Fruit fly (Drosophila melanogaster) whole organism, embryonic: ENCODE measurements around the gene CG7377.

Experiments used
- BtbVII ChIP-seq: fragments of 200-800 bp; sonication (Bioruptor generic); optimal IDR thresholded peaks from 3 replicates; lab custom pipeline; 2017; ENCODE audit warnings: missing biosample characterization, mild to moderate bottlenecking, missing genetic modification characterization
- CG10147 ChIP-seq: fragments of 200-800 bp; sonication (Bioruptor generic); optimal IDR thresholded peaks from 2 replicates; lab custom pipeline; 2019; ENCODE audit warnings: missing biosample characterization, mild to moderate bottlenecking, missing genetic modification characterization, moderate library complexity
- CG11504 ChIP-seq: fragments of 200-800 bp; sonication (Bioruptor generic); optimal IDR thresholded peaks from 3 replicates; lab custom pipeline; 2019; ENCODE audit warnings: missing biosample characterization, mild to moderate bottlenecking, missing genetic modification characterization, moderate library complexity
- CG12299 ChIP-seq: fragments of 200-800 bp; sonication (Bioruptor generic); optimal IDR thresholded peaks from 2 replicates; lab custom pipeline; 2018; ENCODE audit warnings: missing biosample characterization, mild to moderate bottlenecking, missing genetic modification characterization
- CG14441 ChIP-seq: fragments of 200-800 bp; sonication (Bioruptor generic); IDR thresholded peaks from 2 replicates; pipeline ENCODE4 v1.3.6; 2022; ENCODE audit warnings: missing biosample characterization, missing genetic modification characterization
- CG15696 ChIP-seq: fragments of 200-800 bp; sonication (Bioruptor generic); optimal IDR thresholded peaks from 2 replicates; lab custom pipeline; 2019; ENCODE audit warnings: missing biosample characterization, mild to moderate bottlenecking, missing genetic modification characterization, moderate library complexity
- CG1602 ChIP-seq: fragments of 200-800 bp; sonication (Bioruptor generic); optimal IDR thresholded peaks from 3 replicates; lab custom pipeline; 2016; ENCODE audit warnings: missing biosample characterization, missing genetic modification characterization
- CG1603 ChIP-seq: fragments of 200-800 bp; sonication (Bioruptor generic); optimal IDR thresholded peaks from 2 replicates; lab custom pipeline; 2019; ENCODE audit warnings: missing biosample characterization, mild to moderate bottlenecking, missing genetic modification characterization, moderate library complexity
- CG17612 ChIP-seq: fragments of 200-800 bp; sonication (Bioruptor generic); IDR thresholded peaks from 2 replicates; pipeline ENCODE4 v1.3.6; 2022; ENCODE audit warnings: missing biosample characterization, missing genetic modification characterization
- CG1792 ChIP-seq: fragments of 200-800 bp; sonication (Bioruptor generic); optimal IDR thresholded peaks from 2 replicates; lab custom pipeline; 2016; ENCODE audit warnings: missing biosample characterization, missing genetic modification characterization
- CG2678 ChIP-seq: fragments of 200-800 bp; sonication (Bioruptor generic); optimal IDR thresholded peaks from 3 replicates; lab custom pipeline; 2019; ENCODE audit warnings: missing biosample characterization, mild to moderate bottlenecking, missing genetic modification characterization, moderate library complexity
- CG33213 ChIP-seq: fragments of 200-800 bp; sonication (Bioruptor generic); optimal IDR thresholded peaks from 3 replicates; lab custom pipeline; 2016; ENCODE audit warnings: missing biosample characterization, missing genetic modification characterization
- CG3726 ChIP-seq: fragments of 200-800 bp; sonication (Bioruptor generic); IDR thresholded peaks from 3 replicates; pipeline ENCODE4, ENCODE4 v1.3.6; 2022; ENCODE audit warnings: missing biosample characterization, missing genetic modification characterization
- CG7271 ChIP-seq: fragments of 200-800 bp; sonication (Bioruptor generic); optimal IDR thresholded peaks from 2 replicates; lab custom pipeline; 2018; ENCODE audit warnings: missing biosample characterization, mild to moderate bottlenecking, missing genetic modification characterization, moderate library complexity
- CG7372 ChIP-seq: fragments of 200-800 bp; sonication (Bioruptor generic); IDR thresholded peaks from 2 replicates; pipeline ENCODE4 v1.3.6; 2022; ENCODE audit warnings: missing biosample characterization, missing genetic modification characterization
- CG8281 ChIP-seq: fragments of 200-800 bp; sonication (Bioruptor generic); optimal IDR thresholded peaks from 2 replicates; lab custom pipeline; 2018; ENCODE audit warnings: missing biosample characterization, mild to moderate bottlenecking, missing genetic modification characterization, moderate library complexity
- CG8290 ChIP-seq, 3 experiments: fragments of 200-800 bp; sonication (Bioruptor generic); optimal IDR thresholded peaks; 2 replicates each; lab custom pipeline; 2016 to 2019; ENCODE audit warnings: missing biosample characterization in 3 of 3, missing genetic modification characterization in 3 of 3, mild to moderate bottlenecking in 2 of 3, moderate library complexity in 1 of 3
- Camta ChIP-seq: fragments of 200-800 bp; sonication (Bioruptor generic); optimal IDR thresholded peaks from 2 replicates; lab custom pipeline; 2016; ENCODE audit warnings: missing biosample characterization, missing genetic modification characterization
- Dbx ChIP-seq: fragments of 200-800 bp; sonication (Bioruptor generic); IDR thresholded peaks from 3 replicates; pipeline ENCODE4 v1.3.6; 2022; ENCODE audit warnings: missing biosample characterization, missing genetic modification characterization
- Dip2 ChIP-seq: fragments of 200-800 bp; sonication (Bioruptor generic); IDR thresholded peaks from 2 replicates; pipeline ENCODE4 v1.3.6; 2022; ENCODE audit warnings: missing biosample characterization, missing genetic modification characterization
- Doc3 ChIP-seq: fragments of 200-800 bp; sonication (Bioruptor generic); IDR thresholded peaks from 3 replicates; pipeline ENCODE4 v1.3.6; 2022; ENCODE audit warnings: missing biosample characterization, missing genetic modification characterization; ENCODE audit not compliant: partially characterized antibody
- Dref ChIP-seq: fragments of 200-800 bp; sonication (Bioruptor generic); IDR thresholded peaks from 2 replicates; pipeline ENCODE4 v1.3.6; 2022; ENCODE audit warnings: missing biosample characterization, missing genetic modification characterization
- E2f2 ChIP-seq: fragments of 200-800 bp; sonication (Bioruptor generic); IDR thresholded peaks from 2 replicates; pipeline ENCODE4 v1.3.6; 2022; ENCODE audit warnings: missing biosample characterization, missing genetic modification characterization
- Hand ChIP-seq: fragments of 200-800 bp; sonication (Bioruptor generic); optimal IDR thresholded peaks from 2 replicates; lab custom pipeline; 2017; ENCODE audit warnings: mild to moderate bottlenecking, missing biosample characterization, missing genetic modification reagents, missing genetic modification characterization
- Hr3 ChIP-seq: fragments of 200-800 bp; sonication (Bioruptor generic); optimal IDR thresholded peaks from 3 replicates; lab custom pipeline; 2016; ENCODE audit warnings: missing biosample characterization, missing genetic modification characterization
- Lpt ChIP-seq: fragments of >200 bp; optimal IDR thresholded peaks from 2 replicates; lab custom pipeline; 2018; ENCODE audit warnings: missing biosample characterization, missing genetic modification characterization
- MBD-R2 ChIP-seq: fragments of 200-800 bp; sonication (Bioruptor generic); IDR thresholded peaks from 2 replicates; pipeline ENCODE4 v1.3.6; 2022; ENCODE audit warnings: missing biosample characterization, missing genetic modification characterization
- NK7.1 ChIP-seq: fragments of 200-800 bp; sonication (Bioruptor generic); optimal IDR thresholded peaks from 3 replicates; lab custom pipeline; 2016; ENCODE audit warnings: missing biosample characterization, missing genetic modification characterization
- Optix ChIP-seq: fragments of 200-800 bp; sonication (Bioruptor generic); IDR thresholded peaks from 3 replicates; pipeline ENCODE4 v1.3.6; 2022; ENCODE audit warnings: missing biosample characterization, missing genetic modification characterization
- Pdp1 ChIP-seq, 2 experiments: fragments of 200-800 bp; sonication (Bioruptor generic); optimal IDR thresholded peaks; 3 replicates each; lab custom pipeline; 2016; ENCODE audit warnings: missing biosample characterization in 2 of 2, missing genetic modification characterization in 2 of 2, mild to moderate bottlenecking in 1 of 2, moderate library complexity in 1 of 2
- TFAM ChIP-seq: fragments of 200-800 bp; sonication (Bioruptor generic); optimal IDR thresholded peaks from 2 replicates; lab custom pipeline; 2017; ENCODE audit warnings: missing biosample characterization, missing genetic modification characterization, inconsistent platforms
- Taf1 ChIP-seq: fragments of 200-800 bp; sonication (Bioruptor generic); IDR thresholded peaks from 2 replicates; pipeline ENCODE4 v1.3.6; 2022; ENCODE audit warnings: missing biosample characterization, missing genetic modification characterization
- ac ChIP-seq: fragments of 200-800 bp; sonication (Bioruptor generic); optimal IDR thresholded peaks from 3 replicates; lab custom pipeline; 2017; ENCODE audit warnings: missing biosample characterization, mild to moderate bottlenecking, missing genetic modification characterization
- ash1 ChIP-seq: fragments of 200-800 bp; sonication (Bioruptor generic); optimal IDR thresholded peaks from 2 replicates; lab custom pipeline; 2018; ENCODE audit warnings: missing biosample characterization, mild to moderate bottlenecking, missing genetic modification characterization
- dati ChIP-seq: fragments of 200-800 bp; sonication (Bioruptor generic); IDR thresholded peaks from 2 replicates; pipeline ENCODE4 v1.3.6; 2022; ENCODE audit warnings: missing biosample characterization, missing genetic modification characterization
- fru ChIP-seq: fragments of >200 bp; optimal IDR thresholded peaks from 2 replicates; lab custom pipeline; 2017
- kay ChIP-seq: fragments of 200-800 bp; sonication (Bioruptor generic); optimal IDR thresholded peaks from 2 replicates; lab custom pipeline; 2016; ENCODE audit warnings: missing biosample characterization, missing genetic modification characterization
- lbe ChIP-seq: fragments of 200-800 bp; sonication (Bioruptor generic); optimal IDR thresholded peaks from 2 replicates; lab custom pipeline; 2016; ENCODE audit warnings: missing biosample characterization, mild to moderate bottlenecking, missing genetic modification characterization
- lola ChIP-seq, 3 experiments: fragments of >200 bp in 2 of 3; fragments of 200-800 bp in 1 of 3; sonication (Bioruptor generic) in 1 of 3; optimal IDR thresholded peaks; 2 replicates each; lab custom pipeline; 2017 to 2019; ENCODE audit warnings: missing biosample characterization in 3 of 3, missing genetic modification characterization in 3 of 3, mild to moderate bottlenecking in 1 of 3, moderate library complexity in 1 of 3
- mam ChIP-seq: fragments of 200-800 bp; sonication (Bioruptor generic); optimal IDR thresholded peaks from 3 replicates; lab custom pipeline; 2016; ENCODE audit warnings: missing biosample characterization, missing genetic modification characterization
- mirr ChIP-seq: fragments of 200-800 bp; sonication (Bioruptor generic); optimal IDR thresholded peaks from 3 replicates; lab custom pipeline; 2018; ENCODE audit warnings: missing biosample characterization, mild to moderate bottlenecking, missing genetic modification characterization
- sens-2 ChIP-seq: fragments of 200-800 bp; sonication (Bioruptor generic); IDR thresholded peaks from 2 replicates; pipeline ENCODE4 v1.3.6; 2022; ENCODE audit warnings: missing biosample characterization, missing genetic modification characterization
- sima ChIP-seq: fragments of 200-800 bp; sonication (Bioruptor generic); optimal IDR thresholded peaks from 2 replicates; lab custom pipeline; 2016; ENCODE audit warnings: missing biosample characterization, missing genetic modification characterization
- tap ChIP-seq: fragments of 200-800 bp; optimal IDR thresholded peaks from 3 replicates; lab custom pipeline; 2019; ENCODE audit warnings: missing biosample characterization, mild to moderate bottlenecking, missing genetic modification characterization, moderate library complexity
- tgo ChIP-seq: fragments of 200-800 bp; sonication (Bioruptor generic); IDR thresholded peaks from 3 replicates; pipeline ENCODE4 v1.3.6; 2022; ENCODE audit warnings: missing biosample characterization, missing genetic modification characterization
- ttk ChIP-seq: fragments of 200-800 bp; sonication (Bioruptor generic); IDR thresholded peaks from 2 replicates; pipeline ENCODE4 v2.1.2; 2022; ENCODE audit warnings: missing biosample characterization, missing genetic modification characterization
- vnd ChIP-seq: fragments of 200-800 bp; sonication (Bioruptor generic); IDR thresholded peaks from 3 replicates; pipeline ENCODE4 v1.3.6; 2022; ENCODE audit warnings: missing biosample characterization, missing genetic modification characterization; ENCODE audit not compliant: partially characterized antibody
- yki ChIP-seq: fragments of >200 bp; optimal IDR thresholded peaks from 3 replicates; lab custom pipeline; 2018

CG7377 gene

dm6 chr3L:11554796-11555195 is 34.7 kb upstream of the CG7377 start (continued):
- TF ChIP-seq CG8290 (GFP tag; optimal IDR thresholded peaks at IDR 0.05; lab: Kevin White, UChicago) (no peak), CG8290 (tag; optimal IDR thresholded peaks at IDR 0.05; lab: Kevin White, UChicago) (peak in 1 of 2 experiments; percentile 15)

- TF ChIP-seq Pdp1 (GFP tag; optimal IDR thresholded peaks at IDR 0.05; lab: Kevin White, UChicago) = peak in 1 of 2 experiments; percentile 59
- TF ChIP-seq Dref (GFP tag; lab: Robert Waterston, UW) = no peak
- TF ChIP-seq fru (lab: Kevin White, UChicago) = no peak
- TF ChIP-seq tap (tag; lab: Kevin White, UChicago) = peak; percentile 60
- TF ChIP-seq CG14441 (GFP tag; lab: Robert Waterston, UW) = no peak
- no peak for TF ChIP-seq CG17612 (GFP tag; lab: Robert Waterston, UW)
- no peak for TF ChIP-seq dati
- no peak for TF ChIP-seq CG7271
- TF ChIP-seq ash1 = no peak
- peak; percentile 50 for TF ChIP-seq CG1603 (tag; lab: Kevin White, UChicago)
- no peak for TF ChIP-seq Lpt (GFP tag; lab: Kevin White, UChicago)
- no peak for TF ChIP-seq sens-2 (GFP tag; lab: Robert Waterston, UW)
- TF ChIP-seq CG1792 = peak; percentile 35
- peak; percentile 65 for TF ChIP-seq CG15696 (tag; lab: Kevin White, UChicago)
- no peak for TF ChIP-seq CG8281
- TF ChIP-seq CG33213 = peak; percentile 41
- peak; percentile 70 for TF ChIP-seq Camta (GFP tag; lab: Kevin White, UChicago)
- TF ChIP-seq ac (GFP tag; lab: Kevin White, UChicago) = no peak
- no peak for TF ChIP-seq Doc3 (GFP tag; lab: Robert Waterston, UW)
- peak; percentile 36; the same call in 1 of the 2 replicates for TF ChIP-seq E2f2 (GFP tag; lab: Robert Waterston, UW)
- peak; percentile 84 for TF ChIP-seq CG10147 (GFP tag; lab: Kevin White, UChicago)
- TF ChIP-seq Dbx (GFP tag; lab: Robert Waterston, UW) = peak; percentile 67
- TF ChIP-seq sima (GFP tag; lab: Kevin White, UChicago) = no peak
- no peak; the same call in 2 of the 3 replicates for TF ChIP-seq CG3726
- peak; percentile 91 for TF ChIP-seq CG2678 (tag; lab: Kevin White, UChicago)
- TF ChIP-seq NK7.1 (GFP tag; lab: Kevin White, UChicago) = no peak
- no peak for TF ChIP-seq vnd (GFP tag; lab: Robert Waterston, UW)
- TF ChIP-seq CG1602 (GFP tag; lab: Kevin White, UChicago) = peak; percentile 67
- peak; percentile 85 for TF ChIP-seq CG11504 (tag; lab: Kevin White, UChicago)
- peak; percentile 53; the same call in 2 of the 3 replicates for TF ChIP-seq tgo (GFP tag; lab: Robert Waterston, UW)
- TF ChIP-seq lola (GFP tag; optimal IDR thresholded peaks at IDR 0.05; lab: Kevin White, UChicago) = peak in 1 of 3 experiments; percentile 85
- peak; percentile 68 for TF ChIP-seq mirr
- no peak for TF ChIP-seq lbe (GFP tag; lab: Kevin White, UChicago)
- peak; percentile 67 for TF ChIP-seq Hr3
- TF ChIP-seq kay (GFP tag; lab: Kevin White, UChicago) = peak; percentile 12
- TF ChIP-seq BtbVII (GFP tag; lab: Kevin White, UChicago) = peak; percentile 10
- no peak for TF ChIP-seq Taf1
- TF ChIP-seq CG7372 (GFP tag; lab: Robert Waterston, UW) = no peak
- TF ChIP-seq yki (lab: Kevin White, UChicago) = no peak
- TF ChIP-seq ttk (GFP tag; lab: Robert Waterston, UW) = peak; percentile 46; the same call in 1 of the 2 replicates
- peak; percentile 45 for TF ChIP-seq CG12299 (tag; lab: Kevin White, UChicago)
- no peak for TF ChIP-seq MBD-R2
- peak; percentile 46 for TF ChIP-seq Hand (GFP tag; lab: Kevin White, UChicago)
- TF ChIP-seq Optix = 0 out of 3 replicates have a peak, but pooled peaks have one; percentile 40
- TF ChIP-seq mam (GFP tag; lab: Kevin White, UChicago) = peak; percentile 44
- no peak for TF ChIP-seq Dip2 (GFP tag; lab: Robert Waterston, UW)
- TF ChIP-seq TFAM (GFP tag; lab: Kevin White, UChicago) = no peak
These were observed 33.6 kb upstream of the CG7377 start for dm6 chr3L:11555662-11556460.
